Worm (Caenorhabditis elegans) whole organism, L4 larva: ENCODE data around the gene mam-2.

Experiments used
- F26F4.8 ChIP-seq: fragments of 200-800 bp; sonication (Bioruptor generic); conservative IDR thresholded peaks from 2 replicates; pipeline ENCODE4 v1.3.6; 2022; ENCODE audit warnings: missing genetic modification characterization, missing compliant biosample characterization
- Y48G9A.11 ChIP-seq: fragments of 200-800 bp; sonication (Bioruptor generic); IDR thresholded peaks from 2 replicates; pipeline ENCODE4 v1.3.6; 2022; ENCODE audit warnings: missing genetic modification reagents, missing genetic modification characterization, missing compliant biosample characterization
- Y5F2A.4 ChIP-seq: fragments of 200-800 bp; sonication (Bioruptor generic); optimal IDR thresholded peaks from 2 replicates; lab custom pipeline; 2018; ENCODE audit warnings: mild to moderate bottlenecking, missing genetic modification characterization, missing compliant biosample characterization
- ceh-20 ChIP-seq: fragments of 200-800 bp; sonication (Bioruptor generic); IDR thresholded peaks from 2 replicates; pipeline ENCODE4 v1.3.6; 2022; ENCODE audit warnings: missing genetic modification reagents, missing genetic modification characterization, missing compliant biosample characterization
- ceh-32 ChIP-seq: sonication (generic microtip); optimal IDR thresholded peaks from 2 replicates; lab custom pipeline; 2016; ENCODE audit warnings: mild to moderate bottlenecking, missing genetic modification characterization, missing compliant biosample characterization; ENCODE audit not compliant: poor library complexity
- ceh-44 ChIP-seq: fragments of 200-800 bp; sonication (Bioruptor generic); IDR thresholded peaks from 2 replicates; pipeline ENCODE4 v1.3.6; 2022; ENCODE audit warnings: missing genetic modification reagents, missing genetic modification characterization, missing compliant biosample characterization
- ceh-82 ChIP-seq: sonication (generic microtip); optimal IDR thresholded peaks from 2 replicates; lab custom pipeline; 2017; ENCODE audit warnings: missing biosample characterization, missing genetic modification characterization
- cey-2 ChIP-seq: sonication (generic microtip); optimal IDR thresholded peaks from 3 replicates; lab custom pipeline; 2017; ENCODE audit warnings: missing genetic modification characterization, mild to moderate bottlenecking, missing compliant biosample characterization, antibody characterized with exemption, borderline replicate concordance; ENCODE audit not compliant: insufficient read depth
- dmd-8 ChIP-seq: fragments of 200-800 bp; sonication (Bioruptor generic); IDR thresholded peaks from 2 replicates; pipeline ENCODE4 v1.3.6; 2022; ENCODE audit warnings: missing genetic modification characterization, missing compliant biosample characterization
- dpl-1 ChIP-seq: fragments of 150-350 bp; optimal IDR thresholded peaks from 2 replicates; lab custom pipeline; 2014; ENCODE audit warnings: missing biosample characterization, missing genetic modification reagents, missing genetic modification characterization
- gei-8 ChIP-seq: fragments of 200-800 bp; sonication (Bioruptor generic); optimal IDR thresholded peaks from 2 replicates; lab custom pipeline; 2018; ENCODE audit warnings: mild to moderate bottlenecking, missing genetic modification characterization, missing compliant biosample characterization
- hif-1 ChIP-seq, 2 experiments: sonication (generic microtip); optimal IDR thresholded peaks; 2 replicates each; lab custom pipeline; 2016 to 2017; ENCODE audit warnings: missing compliant biosample characterization in 2 of 2, missing genetic modification characterization in 2 of 2, missing genetic modification reagents in 2 of 2, missing genotype in 2 of 2, mild to moderate bottlenecking in 1 of 2
- hlh-30 ChIP-seq: sonication (generic microtip); optimal IDR thresholded peaks from 2 replicates; lab custom pipeline; 2017; ENCODE audit warnings: antibody characterized with exemption, mild to moderate bottlenecking, missing genetic modification characterization, missing compliant biosample characterization; ENCODE audit not compliant: insufficient read depth
- lim-7 ChIP-seq: fragments of 200-800 bp; sonication (Bioruptor generic); IDR thresholded peaks from 2 replicates; pipeline ENCODE4 v1.3.6; 2022; ENCODE audit warnings: missing genetic modification characterization, missing compliant biosample characterization
- lin-1 ChIP-seq: fragments of 200-800 bp; sonication (Bioruptor generic); IDR thresholded peaks from 2 replicates; pipeline ENCODE4 v1.3.6; 2022; ENCODE audit warnings: missing genetic modification reagents, missing genetic modification characterization, missing compliant biosample characterization
- lin-29 ChIP-seq: fragments of 200-800 bp; sonication (Bioruptor generic); IDR thresholded peaks from 2 replicates; pipeline ENCODE4 v1.3.6; 2022; ENCODE audit warnings: missing genetic modification reagents, missing genetic modification characterization, missing compliant biosample characterization
- lsy-2 ChIP-seq, 2 experiments: fragments of 150-350 bp in 1 of 2; sonication (generic microtip) in 1 of 2; optimal IDR thresholded peaks; 2 replicates each; lab custom pipeline; 2014 to 2017; ENCODE audit warnings: missing biosample characterization in 2 of 2, missing genetic modification characterization in 2 of 2
- mdl-1 ChIP-seq, 2 experiments: fragments of 150-350 bp in 1 of 2; sonication (generic microtip) in 1 of 2; optimal IDR thresholded peaks; 2 replicates each; lab custom pipeline; 2014 to 2017; ENCODE audit warnings: missing biosample characterization in 2 of 2, missing genetic modification characterization in 2 of 2
- mep-1 ChIP-seq: fragments of 150-350 bp; sonication (generic microtip); optimal IDR thresholded peaks from 3 replicates; lab custom pipeline; 2014; ENCODE audit warnings: missing biosample characterization, missing genetic modification characterization
- mes-2 ChIP-seq: sonication (generic microtip); optimal IDR thresholded peaks from 2 replicates; lab custom pipeline; 2016; ENCODE audit warnings: missing genotype, mild to moderate bottlenecking, missing genetic modification characterization, missing compliant biosample characterization; ENCODE audit not compliant: poor library complexity, severe bottlenecking
- mxl-2 ChIP-seq: fragments of 200-800 bp; sonication (Bioruptor generic); conservative IDR thresholded peaks from 2 replicates; pipeline ENCODE4 v1.3.6; 2022; ENCODE audit warnings: missing genetic modification reagents, missing genetic modification characterization, missing compliant biosample characterization
- nhr-111 ChIP-seq: fragments of 200-800 bp; sonication (Bioruptor generic); optimal IDR thresholded peaks from 2 replicates; lab custom pipeline; 2018; ENCODE audit warnings: mild to moderate bottlenecking, missing genetic modification characterization, missing compliant biosample characterization
- nhr-41 ChIP-seq: fragments of 200-800 bp; sonication (Bioruptor generic); IDR thresholded peaks from 2 replicates; pipeline ENCODE4 v1.3.6; 2022; ENCODE audit warnings: missing genetic modification reagents, missing genetic modification characterization, missing compliant biosample characterization
- nhr-48 ChIP-seq: sonication (generic microtip); optimal IDR thresholded peaks from 2 replicates; lab custom pipeline; 2016; ENCODE audit warnings: mild to moderate bottlenecking, missing genetic modification characterization, missing compliant biosample characterization
- rbr-2 ChIP-seq: sonication (generic microtip); optimal IDR thresholded peaks from 2 replicates; lab custom pipeline; 2016; ENCODE audit warnings: missing genotype, missing genetic modification characterization, missing compliant biosample characterization
- saeg-2 ChIP-seq: fragments of 200-800 bp; sonication (Bioruptor generic); IDR thresholded peaks from 2 replicates; pipeline ENCODE4 v1.3.6; 2022; ENCODE audit warnings: missing genetic modification reagents, missing genetic modification characterization, missing compliant biosample characterization
- snpc-1.2 ChIP-seq: fragments of 200-800 bp; sonication (Bioruptor generic); IDR thresholded peaks from 2 replicates; pipeline ENCODE4 v1.3.6; 2022; ENCODE audit warnings: missing genetic modification reagents, missing genetic modification characterization, missing compliant biosample characterization
- spr-1 ChIP-seq: sonication (generic microtip); optimal IDR thresholded peaks from 2 replicates; lab custom pipeline; 2016; ENCODE audit warnings: mild to moderate bottlenecking, missing genetic modification characterization, missing compliant biosample characterization
- vab-7 ChIP-seq: fragments of 200-800 bp; sonication (Bioruptor generic); IDR thresholded peaks from 2 replicates; pipeline ENCODE4 v1.3.6; 2022; ENCODE audit warnings: missing genetic modification reagents, missing genetic modification characterization, missing compliant biosample characterization
- zip-2 ChIP-seq: fragments of 150-350 bp; optimal IDR thresholded peaks from 2 replicates; lab custom pipeline; 2014; ENCODE audit warnings: missing biosample characterization, missing genetic modification characterization

The mam-2 gene

DNA sequence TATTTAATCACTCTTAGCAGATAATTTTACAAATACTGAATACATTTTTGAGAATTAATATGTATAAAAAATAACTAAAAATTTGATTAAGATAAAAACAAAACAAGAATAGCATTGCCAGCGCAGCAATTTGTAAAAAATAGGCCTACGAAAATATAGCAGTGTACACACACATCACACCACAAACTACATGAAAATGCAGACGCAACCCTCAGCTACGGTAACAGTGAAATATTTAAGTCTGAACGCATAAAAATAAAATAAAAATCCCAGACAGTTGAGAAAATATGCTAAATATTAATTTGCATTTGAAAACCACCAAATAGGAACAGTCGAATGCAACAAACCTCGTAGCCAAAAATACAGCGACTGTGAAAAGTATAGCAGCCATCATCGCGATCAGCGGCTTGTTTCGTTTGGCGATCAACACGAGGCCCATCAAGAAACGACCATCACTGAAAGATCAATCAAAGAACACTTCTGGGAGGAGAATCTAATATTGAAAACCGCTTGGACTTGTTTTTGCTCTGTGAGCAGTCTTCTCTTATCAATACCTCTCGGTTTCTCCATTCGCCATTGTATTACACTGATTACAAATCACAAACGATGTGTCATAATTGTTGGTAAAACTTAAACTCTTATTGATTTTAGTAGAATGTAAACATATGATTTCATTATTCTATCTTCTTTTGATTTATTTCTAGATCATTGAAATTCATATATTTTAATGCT, 15.7 kb downstream of the mam-2 start, which contains the start of gene pyp-1 (continued):
- TF ChIP-seq mep-1 (tag; lab: Kevin White, UChicago), result peak; percentile 9
- TF ChIP-seq snpc-1.2 (GFP tag; lab: Robert Waterston, UW), result 0 out of 2 replicates have a peak, but pooled peaks have one; percentile 37

DNA sequence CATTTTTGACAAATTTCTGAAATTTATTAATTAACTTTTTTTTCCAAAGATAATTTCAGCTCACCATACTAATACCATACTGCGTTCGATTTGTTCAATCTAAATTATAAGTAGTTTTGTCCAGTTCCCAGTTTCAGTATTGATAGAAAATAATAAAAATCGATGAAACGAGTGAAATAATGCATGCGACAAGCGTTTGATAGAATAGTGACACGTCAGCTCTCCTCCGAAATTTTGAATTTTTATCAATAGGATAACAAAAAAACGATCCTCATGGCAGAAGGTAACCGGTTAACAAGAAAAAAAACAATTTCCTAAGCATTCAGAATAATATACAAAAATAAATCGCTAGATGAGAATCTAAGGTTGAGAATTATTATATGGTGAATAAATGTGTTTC, 18.8 kb downstream of the mam-2 start, which contains the start of gene C47E12.3:
C47E12.3 (minus strand) TSS at position 101 of the 400 bp plus-strand sequence.
- no peak for TF ChIP-seq lim-7
- TF ChIP-seq dmd-8 (GFP tag; lab: Robert Waterston, UW), result no peak
- no peak for TF ChIP-seq F26F4.8 (GFP tag; lab: Robert Waterston, UW)
- no peak for TF ChIP-seq lin-29 (GFP tag; lab: Robert Waterston, UW)
- no peak for TF ChIP-seq Y48G9A.11 (GFP tag; lab: Robert Waterston, UW)
- TF ChIP-seq spr-1, result no peak
- TF ChIP-seq hlh-30 (tag; lab: Kevin White, UChicago), result no peak
- TF ChIP-seq rbr-2 (tag; lab: Kevin White, UChicago), result no peak
- TF ChIP-seq gei-8 (GFP tag; lab: Kevin White, UChicago), result no peak
- TF ChIP-seq dpl-1 (GFP tag; lab: Kevin White, UChicago), result no peak
- TF ChIP-seq snpc-1.2 (GFP tag; lab: Robert Waterston, UW), result no peak
- no peak for TF ChIP-seq mxl-2 (GFP tag; lab: Robert Waterston, UW)
- no peak for TF ChIP-seq Y5F2A.4
- TF ChIP-seq nhr-111 (GFP tag; lab: Kevin White, UChicago), result no peak
- no peak for TF ChIP-seq mdl-1 (tag; optimal IDR thresholded peaks at IDR 0.05; lab: Kevin White, UChicago)
- no peak for TF ChIP-seq nhr-48
- no peak for TF ChIP-seq mep-1 (tag; lab: Kevin White, UChicago)
- no peak for TF ChIP-seq nhr-41 (GFP tag; lab: Robert Waterston, UW)
- no peak for TF ChIP-seq zip-2 (tag; lab: Kevin White, UChicago)
- no peak for TF ChIP-seq saeg-2 (GFP tag; lab: Robert Waterston, UW)

DNA sequence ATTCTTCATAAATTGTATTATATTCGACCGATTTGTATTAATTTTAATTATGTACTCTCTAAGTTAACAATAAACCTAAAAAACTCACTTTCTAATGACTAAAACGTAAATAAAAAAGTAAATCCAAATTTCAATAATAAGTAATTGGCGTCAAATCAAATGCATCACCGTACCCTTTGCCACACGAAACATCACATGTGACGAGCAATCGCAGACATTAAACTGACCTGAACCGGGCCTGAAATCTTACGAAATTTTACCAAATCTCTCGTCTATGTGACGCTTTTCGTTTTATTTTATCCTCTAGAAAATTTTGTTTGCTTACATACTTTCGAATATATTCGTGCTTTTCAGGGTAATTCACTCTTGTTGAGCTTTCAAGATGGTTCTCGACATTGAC, 20.4 kb downstream of the mam-2 start, which contains the start of the genes C47E12.2 and sars-1:
C47E12.2 (minus strand) TSS at position 131 of the 400 bp plus-strand sequence.
sars-1 (plus strand) TSS at position 355 of the 400 bp plus-strand sequence.
- TF ChIP-seq vab-7 (GFP tag; lab: Robert Waterston, UW) (no peak), hif-1 (tag; optimal IDR thresholded peaks at IDR 0.05; lab: Kevin White, UChicago) (no peak), lsy-2 (tag; optimal IDR thresholded peaks at IDR 0.05; lab: Kevin White, UChicago) (peak in 1 of 2 experiments; percentile 90), mxl-2 (GFP tag; lab: Robert Waterston, UW) (no peak), zip-2 (tag; lab: Kevin White, UChicago) (peak; percentile 86), mes-2 (tag; lab: Kevin White, UChicago) (peak; percentile 44)

DNA sequence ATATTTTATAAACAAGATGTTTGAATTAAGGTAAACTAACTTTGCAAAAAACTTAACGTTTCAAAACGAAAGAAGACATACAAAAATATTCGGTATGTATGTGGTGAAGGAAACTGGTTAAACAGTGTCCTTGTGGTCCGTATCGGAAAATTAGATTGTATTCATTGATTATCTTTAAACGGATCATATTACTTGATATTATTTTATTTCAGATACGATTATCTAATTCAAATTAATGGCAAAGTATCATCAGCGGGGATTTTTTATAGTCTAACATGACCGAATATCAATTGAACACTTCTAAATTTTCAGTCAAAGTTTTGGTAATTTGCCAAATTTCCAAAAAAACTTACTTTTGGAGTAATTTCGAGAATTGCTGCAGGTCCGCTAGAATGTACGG, 23.8 kb downstream of the mam-2 start, which contains the start of gene C47E12.13:
C47E12.13 (minus strand) TSS at position 101 of the 400 bp plus-strand sequence.
- TF ChIP-seq ceh-82 (tag; lab: Kevin White, UChicago), result no peak
- TF ChIP-seq ceh-20 (GFP tag; lab: Robert Waterston, UW), result no peak
- no peak for TF ChIP-seq spr-1
- no peak for TF ChIP-seq ceh-44
- no peak for TF ChIP-seq ceh-32 (tag; lab: Kevin White, UChicago)
- TF ChIP-seq cey-2 (tag; lab: Kevin White, UChicago), result no peak
- no peak for TF ChIP-seq lin-1 (GFP tag; lab: Robert Waterston, UW)
